Fruit fly (Drosophila melanogaster) whole organism, embryonic: ENCODE measurements around the gene lawc.
A peak's percentile ranks its signal among the peaks of the same experiment; 100 is the strongest.

ENCODE experiments used
- CG11695 ChIP-seq: fragments of 200-800 bp; sonication (Bioruptor generic); IDR thresholded peaks from 3 replicates; pipeline ENCODE4 v1.3.6; 2022; ENCODE audit warnings: missing biosample characterization, missing genetic modification characterization
- CG13424 ChIP-seq: fragments of 200-800 bp; sonication (Bioruptor generic); optimal IDR thresholded peaks from 2 replicates; lab custom pipeline; 2019; ENCODE audit warnings: missing biosample characterization, mild to moderate bottlenecking, missing genetic modification characterization, moderate library complexity
- CG14014 ChIP-seq: fragments of 200-800 bp; sonication (Bioruptor generic); IDR thresholded peaks from 2 replicates; pipeline ENCODE4 v1.3.6; 2022; ENCODE audit warnings: missing biosample characterization, missing genetic modification characterization
- CG14860 ChIP-seq: fragments of 200-800 bp; sonication (Bioruptor generic); IDR thresholded peaks from 3 replicates; pipeline ENCODE4 v1.3.6; 2022; ENCODE audit warnings: missing biosample characterization, missing genetic modification characterization; ENCODE audit not compliant: partially characterized antibody
- CG15269 ChIP-seq: fragments of 200-800 bp; sonication (Bioruptor generic); optimal IDR thresholded peaks from 2 replicates; lab custom pipeline; 2018; ENCODE audit warnings: missing biosample characterization, mild to moderate bottlenecking, missing genetic modification characterization, moderate library complexity
- CG15479 ChIP-seq: fragments of 200-800 bp; sonication (Bioruptor generic); optimal IDR thresholded peaks from 3 replicates; lab custom pipeline; 2019; ENCODE audit warnings: missing biosample characterization, mild to moderate bottlenecking, missing genetic modification characterization, moderate library complexity
- CG1603 ChIP-seq: fragments of 200-800 bp; sonication (Bioruptor generic); optimal IDR thresholded peaks from 2 replicates; lab custom pipeline; 2019; ENCODE audit warnings: missing biosample characterization, mild to moderate bottlenecking, missing genetic modification characterization, moderate library complexity
- CG17385 ChIP-seq: fragments of 200-800 bp; sonication (Bioruptor generic); optimal IDR thresholded peaks from 3 replicates; lab custom pipeline; 2018; ENCODE audit warnings: missing biosample characterization, mild to moderate bottlenecking, missing genetic modification characterization
- CG2875 ChIP-seq: fragments of 200-800 bp; sonication (Bioruptor generic); optimal IDR thresholded peaks from 2 replicates; lab custom pipeline; 2017; ENCODE audit warnings: missing biosample characterization, mild to moderate bottlenecking, missing genetic modification characterization, missing genetic modification reagents
- CG31441 ChIP-seq: fragments of 200-800 bp; sonication (Bioruptor generic); IDR thresholded peaks from 2 replicates; pipeline ENCODE4 v1.3.6; 2022; ENCODE audit warnings: missing biosample characterization, missing genetic modification characterization
- CG32532 ChIP-seq: fragments of 200-800 bp; sonication (Bioruptor generic); IDR thresholded peaks from 2 replicates; pipeline ENCODE4 v1.3.6; 2022; ENCODE audit warnings: missing biosample characterization, missing genetic modification characterization
- CG33213 ChIP-seq: fragments of 200-800 bp; sonication (Bioruptor generic); optimal IDR thresholded peaks from 3 replicates; lab custom pipeline; 2016; ENCODE audit warnings: missing biosample characterization, missing genetic modification characterization
- CG3995 ChIP-seq: fragments of 200-800 bp; sonication (Bioruptor generic); optimal IDR thresholded peaks from 3 replicates; lab custom pipeline; 2016; ENCODE audit warnings: missing biosample characterization, missing genetic modification characterization
- CG6272 ChIP-seq: fragments of 200-800 bp; sonication (Bioruptor generic); IDR thresholded peaks from 2 replicates; pipeline ENCODE4 v1.3.6; 2022; ENCODE audit warnings: missing biosample characterization, missing genetic modification characterization
- CG6683 ChIP-seq: fragments of 200-800 bp; sonication (Bioruptor generic); optimal IDR thresholded peaks from 2 replicates; lab custom pipeline; 2017; ENCODE audit warnings: missing biosample characterization, mild to moderate bottlenecking, missing genetic modification characterization, missing genetic modification reagents
- CG6689 ChIP-seq: fragments of 200-800 bp; sonication (Bioruptor generic); IDR thresholded peaks from 2 replicates; pipeline ENCODE4 v1.3.6; 2022; ENCODE audit warnings: missing biosample characterization, missing genetic modification characterization
- CG8478 ChIP-seq: fragments of >200 bp; optimal IDR thresholded peaks from 2 replicates; lab custom pipeline; 2018
- CG8924 ChIP-seq: fragments of 200-800 bp; optimal IDR thresholded peaks from 3 replicates; lab custom pipeline; 2019; ENCODE audit warnings: missing biosample characterization, mild to moderate bottlenecking, missing genetic modification characterization, moderate library complexity
- Dbx ChIP-seq: fragments of 200-800 bp; sonication (Bioruptor generic); IDR thresholded peaks from 3 replicates; pipeline ENCODE4 v1.3.6; 2022; ENCODE audit warnings: missing biosample characterization, missing genetic modification characterization
- Dfd ChIP-seq, 2 experiments: fragments of >200 bp; optimal IDR thresholded peaks; 2 replicates each; lab custom pipeline; 2017; ENCODE audit warnings: missing biosample characterization in 2 of 2, missing genetic modification characterization in 2 of 2
- MESR4 ChIP-seq: fragments of 200-800 bp; sonication (Bioruptor generic); optimal IDR thresholded peaks from 2 replicates; lab custom pipeline; 2018; ENCODE audit warnings: missing biosample characterization, mild to moderate bottlenecking, missing genetic modification characterization, moderate library complexity
- Med ChIP-seq: fragments of 200-800 bp; sonication (Bioruptor generic); peaks from one replicate; lab custom pipeline; 2016; ENCODE audit warnings: missing biosample characterization, missing genetic modification characterization, mild to moderate bottlenecking, inconsistent platforms, moderate library complexity
- Opbp ChIP-seq: fragments of 200-800 bp; sonication (Bioruptor generic); IDR thresholded peaks from 3 replicates; pipeline ENCODE4 v1.3.6; 2022; ENCODE audit warnings: missing biosample characterization, missing genetic modification characterization; ENCODE audit not compliant: partially characterized antibody
- Scr ChIP-seq: fragments of 200-800 bp; sonication (Bioruptor generic); IDR thresholded peaks from 2 replicates; pipeline ENCODE4 v1.3.6; 2022; ENCODE audit warnings: missing biosample characterization, missing genetic modification characterization; ENCODE audit not compliant: partially characterized antibody
- YL-1 ChIP-seq: fragments of 200-800 bp; sonication (Bioruptor generic); optimal IDR thresholded peaks from 3 replicates; lab custom pipeline; 2017; ENCODE audit warnings: missing biosample characterization, mild to moderate bottlenecking, missing genetic modification characterization
- ara ChIP-seq: fragments of 200-800 bp; sonication (Bioruptor generic); IDR thresholded peaks from 2 replicates; pipeline ENCODE4 v1.3.6; 2022; ENCODE audit warnings: missing biosample characterization, missing genetic modification characterization
- br ChIP-seq: fragments of >200 bp; optimal IDR thresholded peaks from 2 replicates; lab custom pipeline; 2017
- cg ChIP-seq: fragments of 200-800 bp; sonication (Bioruptor generic); optimal IDR thresholded peaks from 3 replicates; lab custom pipeline; 2019; ENCODE audit warnings: missing biosample characterization, mild to moderate bottlenecking, missing genetic modification characterization, moderate library complexity
- chif ChIP-seq, 2 experiments: fragments of 200-800 bp; sonication (Bioruptor generic); optimal IDR thresholded peaks; 3 replicates each; lab custom pipeline; 2016; ENCODE audit warnings: missing biosample characterization in 2 of 2, missing genetic modification characterization in 2 of 2
- corto ChIP-seq: fragments of 200-800 bp; sonication (Bioruptor generic); optimal IDR thresholded peaks from 2 replicates; lab custom pipeline; 2016; ENCODE audit warnings: missing biosample characterization, mild to moderate bottlenecking, missing genetic modification characterization, moderate library complexity
- croc ChIP-seq: fragments of 200-800 bp; sonication (Bioruptor generic); conservative IDR thresholded peaks from 3 replicates; pipeline ENCODE4 v1.3.6; 2022; ENCODE audit warnings: missing biosample characterization, missing genetic modification characterization
- da ChIP-seq: fragments of 200-800 bp; sonication (Bioruptor generic); optimal IDR thresholded peaks from 2 replicates; lab custom pipeline; 2016; ENCODE audit warnings: missing biosample characterization, missing genetic modification characterization
- exex ChIP-seq: fragments of 200-800 bp; sonication (Bioruptor generic); optimal IDR thresholded peaks from 4 replicates; lab custom pipeline; 2018; ENCODE audit warnings: missing biosample characterization, mild to moderate bottlenecking, missing genetic modification characterization, moderate library complexity
- eyg ChIP-seq: fragments of 200-800 bp; sonication (Bioruptor generic); optimal IDR thresholded peaks from 3 replicates; lab custom pipeline; 2016; ENCODE audit warnings: missing biosample characterization, missing genetic modification characterization
- fd64A ChIP-seq: fragments of 200-800 bp; sonication (Bioruptor generic); optimal IDR thresholded peaks from 3 replicates; lab custom pipeline; 2018; ENCODE audit warnings: missing biosample characterization, mild to moderate bottlenecking, missing genetic modification characterization
- fu2 ChIP-seq: fragments of 200-800 bp; sonication (Bioruptor generic); optimal IDR thresholded peaks from 2 replicates; lab custom pipeline; 2016; ENCODE audit warnings: missing biosample characterization, missing genetic modification characterization
- gce ChIP-seq: fragments of 200-800 bp; sonication (Bioruptor generic); IDR thresholded peaks from 3 replicates; pipeline ENCODE4 v1.3.6; 2022; ENCODE audit warnings: missing biosample characterization, missing genetic modification characterization
- ind ChIP-seq: fragments of 200-800 bp; sonication (Bioruptor generic); optimal IDR thresholded peaks from 3 replicates; lab custom pipeline; 2016; ENCODE audit warnings: missing biosample characterization, missing genetic modification characterization
- nau ChIP-seq: fragments of 200-800 bp; sonication (Bioruptor generic); optimal IDR thresholded peaks from 3 replicates; lab custom pipeline; 2017; ENCODE audit warnings: missing biosample characterization, mild to moderate bottlenecking, missing genetic modification characterization, missing genetic modification reagents
- nerfin-2 ChIP-seq: fragments of 200-800 bp; sonication (Bioruptor generic); IDR thresholded peaks from 2 replicates; pipeline ENCODE4 v1.3.6; 2022; ENCODE audit warnings: missing biosample characterization, missing genetic modification characterization; ENCODE audit not compliant: partially characterized antibody
- odd ChIP-seq: fragments of 200-800 bp; sonication (Bioruptor generic); optimal IDR thresholded peaks from 2 replicates; lab custom pipeline; 2017; ENCODE audit warnings: missing biosample characterization, mild to moderate bottlenecking, missing genetic modification characterization
- schlank ChIP-seq: fragments of 200-800 bp; sonication (Bioruptor generic); optimal IDR thresholded peaks from 2 replicates; lab custom pipeline; 2018; ENCODE audit warnings: missing biosample characterization, mild to moderate bottlenecking, missing genetic modification characterization
- sd ChIP-seq: fragments of 200-800 bp; sonication (Bioruptor generic); optimal IDR thresholded peaks from 3 replicates; lab custom pipeline; 2018; ENCODE audit warnings: missing biosample characterization, mild to moderate bottlenecking, missing genetic modification characterization, moderate library complexity
- sima ChIP-seq: fragments of 200-800 bp; sonication (Bioruptor generic); optimal IDR thresholded peaks from 2 replicates; lab custom pipeline; 2016; ENCODE audit warnings: missing biosample characterization, missing genetic modification characterization
- ssp ChIP-seq: fragments of 200-800 bp; sonication (Bioruptor generic); IDR thresholded peaks from 2 replicates; pipeline ENCODE4 v1.3.6; 2022; ENCODE audit warnings: missing biosample characterization, missing genetic modification characterization
- tap ChIP-seq: fragments of 200-800 bp; optimal IDR thresholded peaks from 3 replicates; lab custom pipeline; 2019; ENCODE audit warnings: missing biosample characterization, mild to moderate bottlenecking, missing genetic modification characterization, moderate library complexity
- tna ChIP-seq: fragments of 200-800 bp; sonication (Bioruptor generic); IDR thresholded peaks from 2 replicates; pipeline ENCODE4 v1.3.6; 2022; ENCODE audit warnings: missing biosample characterization, missing genetic modification characterization; ENCODE audit not compliant: partially characterized antibody
- trem ChIP-seq: fragments of 200-800 bp; optimal IDR thresholded peaks from 3 replicates; lab custom pipeline; 2019; ENCODE audit warnings: missing biosample characterization, mild to moderate bottlenecking, missing genetic modification characterization, moderate library complexity
- unc-4 ChIP-seq: fragments of 200-800 bp; sonication (Bioruptor generic); IDR thresholded peaks from 2 replicates; pipeline ENCODE4 v1.3.6; 2022; ENCODE audit warnings: missing biosample characterization, missing genetic modification characterization; ENCODE audit not compliant: partially characterized antibody
- zf30C ChIP-seq: fragments of 200-800 bp; sonication (Bioruptor generic); optimal IDR thresholded peaks from 3 replicates; lab custom pipeline; 2018; ENCODE audit warnings: missing biosample characterization, mild to moderate bottlenecking, missing genetic modification characterization

lawc gene

DNA sequence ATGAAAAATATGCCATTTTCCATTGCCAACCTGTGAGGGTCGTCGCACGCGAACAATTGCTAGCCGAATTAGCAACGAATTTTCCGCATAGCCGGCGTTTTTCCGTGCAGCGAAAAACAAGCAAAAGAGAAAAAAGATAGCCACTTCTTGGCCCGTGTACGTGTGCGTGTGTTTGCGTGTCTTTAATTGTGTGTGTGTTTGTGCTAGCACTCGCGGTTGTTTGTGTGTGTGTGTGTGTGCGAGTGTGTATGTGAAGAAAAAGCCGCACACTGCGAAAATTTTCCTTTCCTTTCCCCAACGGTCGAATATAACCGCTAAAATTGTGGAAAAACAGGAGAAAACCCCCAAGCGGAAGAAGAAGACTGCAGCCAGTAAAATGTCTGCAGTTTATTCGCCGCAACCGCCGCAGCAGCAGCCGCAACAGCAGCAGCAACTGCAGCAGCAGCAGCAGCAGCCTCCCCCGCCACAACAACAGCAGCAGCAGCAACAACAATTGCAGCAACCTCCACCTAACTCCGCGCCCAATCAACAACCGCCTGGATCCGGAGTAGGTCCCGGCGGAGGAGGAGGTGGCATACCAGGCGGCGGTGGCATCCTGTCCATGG is 12.3 kb downstream of the lawc start:
- TF ChIP-seq odd (GFP tag; lab: Kevin White, UChicago) (no peak), nau (GFP tag; lab: Kevin White, UChicago) (no peak), ind (GFP tag; lab: Kevin White, UChicago) (no peak), Scr (GFP tag; lab: Robert Waterston, UW) (no peak), cg (peak; percentile 97), nerfin-2 (no peak), trem (no peak), sima (GFP tag; lab: Kevin White, UChicago) (no peak), tap (tag; lab: Kevin White, UChicago) (no peak), zf30C (GFP tag; lab: Kevin White, UChicago) (peak; percentile 64), CG3995 (no peak), br (lab: Kevin White, UChicago) (no peak), exex (tag; lab: Kevin White, UChicago) (no peak), CG6272 (GFP tag; lab: Robert Waterston, UW) (no peak), sd (no peak), MESR4 (peak; percentile 49), CG13424 (tag; lab: Kevin White, UChicago) (no peak), fu2 (GFP tag; lab: Kevin White, UChicago) (no peak), fd64A (GFP tag; lab: Kevin White, UChicago) (no peak), CG8924 (tag; lab: Kevin White, UChicago) (no peak), ara (GFP tag; lab: Robert Waterston, UW) (no peak), croc (no peak), CG33213 (GFP tag; lab: Kevin White, UChicago) (no peak), eyg (GFP tag; lab: Kevin White, UChicago) (no peak), CG17385 (GFP tag; lab: Kevin White, UChicago) (peak; percentile 6), Dfd (GFP tag; optimal IDR thresholded peaks at IDR 0.05; lab: Kevin White, UChicago) (peak in 1 of 2 experiments; percentile 72), unc-4 (no peak), gce (no peak), CG8478 (lab: Kevin White, UChicago) (peak; percentile 50), CG32532 (GFP tag; lab: Robert Waterston, UW) (0 out of 2 replicates have a peak, but pooled peaks have one; percentile 10), CG14014 (GFP tag; lab: Robert Waterston, UW) (no peak), CG15269 (tag; lab: Kevin White, UChicago) (no peak), da (GFP tag; lab: Kevin White, UChicago) (no peak), CG6689 (peak; percentile 22; the same call in 1 of the 2 replicates), CG2875 (GFP tag; lab: Kevin White, UChicago) (no peak), CG6683 (GFP tag; lab: Kevin White, UChicago) (no peak), CG14860 (0 out of 3 replicates have a peak, but pooled peaks have one; percentile 4), Dbx (GFP tag; lab: Robert Waterston, UW) (0 out of 3 replicates have a peak, but pooled peaks have one; percentile 14), schlank (no peak), CG1603 (tag; lab: Kevin White, UChicago) (no peak), YL-1 (GFP tag; lab: Kevin White, UChicago) (peak; percentile 33), ssp (GFP tag; lab: Robert Waterston, UW) (no peak), CG31441 (GFP tag; lab: Robert Waterston, UW) (no peak), chif (GFP tag; optimal IDR thresholded peaks at IDR 0.05; lab: Kevin White, UChicago) (no peak), corto (no peak), Opbp (GFP tag; lab: Robert Waterston, UW) (no peak), CG15479 (GFP tag; lab: Kevin White, UChicago) (peak; percentile 1), Med (GFP tag; lab: Kevin White, UChicago) (peak; percentile 50), CG11695 (GFP tag; lab: Robert Waterston, UW) (no peak), tna (no peak)
